Worm (Caenorhabditis elegans): Measurements from ENCODE around the gene srv-13.

DNA sequence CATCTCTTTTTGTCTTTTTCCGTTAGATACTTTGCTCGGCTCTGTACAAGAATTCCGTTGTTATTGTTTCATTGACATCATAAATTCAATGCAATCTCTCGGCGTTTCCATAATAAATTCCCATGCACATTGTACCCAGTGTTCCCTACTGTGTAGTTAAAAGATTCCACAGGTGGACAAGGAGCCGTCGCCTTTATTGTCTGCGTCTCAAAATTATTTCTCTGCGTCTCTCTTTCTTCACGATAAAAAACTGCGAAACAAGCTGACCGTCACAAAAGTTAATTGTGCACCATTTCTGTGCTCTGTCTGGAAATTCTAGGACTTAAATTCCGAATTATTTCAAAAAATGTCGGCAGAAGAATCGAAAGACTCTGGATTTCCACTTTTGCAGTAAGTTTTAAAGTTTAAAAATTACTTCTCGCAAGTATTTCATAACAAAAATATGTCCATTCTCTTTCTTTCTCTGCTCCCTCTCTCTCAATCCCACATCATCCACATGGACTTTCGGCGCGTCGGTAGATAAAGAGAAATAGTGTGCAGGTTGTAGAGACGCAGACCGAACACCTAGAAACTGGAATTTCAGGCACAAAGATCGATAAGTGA, 37.1 kb downstream of the srv-13 start:
- no peak for TF ChIP-seq R02D3.7 (tag; optimal IDR thresholded peaks at IDR 0.05)
- TF ChIP-seq fkh-2 (tag; optimal IDR thresholded peaks at IDR 0.05) = no peak
- no peak for TF ChIP-seq ama-1 (optimal IDR thresholded peaks at IDR 0.05)
- TF ChIP-seq skn-1 (tag; optimal IDR thresholded peaks at IDR 0.05) = no peak
- peak; percentile 18 for TF ChIP-seq nhr-25 (tag; optimal IDR thresholded peaks at IDR 0.05)
- TF ChIP-seq nhr-237 (tag; optimal IDR thresholded peaks at IDR 0.05) = no peak
- TF ChIP-seq snpc-4 (tag; optimal IDR thresholded peaks at IDR 0.05) = no peak
- TF ChIP-seq nhr-12 (tag; optimal IDR thresholded peaks at IDR 0.05) = no peak
- TF ChIP-seq elt-2 (tag; optimal IDR thresholded peaks at IDR 0.05) = peak; percentile 77
- TF ChIP-seq nfya-1 (tag; optimal IDR thresholded peaks at IDR 0.05; ENCODE audit: insufficient read depth) = peak; percentile 7
- TF ChIP-seq aly-2 (tag; optimal IDR thresholded peaks at IDR 0.05) = no peak
